Worm (Caenorhabditis elegans) whole organism, L4 larva: ENCODE data around the gene B0024.13.
A peak's percentile ranks its signal among the peaks of the same experiment; 100 is the strongest.

ENCODE experiments used
- F49E8.2 ChIP-seq: sonication (generic microtip); optimal IDR thresholded peaks from 2 replicates; lab custom pipeline; 2016; ENCODE audit warnings: missing compliant biosample characterization, mild to moderate bottlenecking, missing genetic modification characterization, borderline replicate concordance
- ZK546.5 ChIP-seq, 2 experiments: sonication (generic microtip); optimal IDR thresholded peaks; 2 replicates each; lab custom pipeline; 2017; ENCODE audit warnings: missing biosample characterization in 2 of 2, missing genetic modification characterization in 2 of 2
- ceh-44 ChIP-seq: fragments of 200-800 bp; sonication (Bioruptor generic); IDR thresholded peaks from 2 replicates; pipeline ENCODE4 v1.3.6; 2022; ENCODE audit warnings: missing genetic modification reagents, missing genetic modification characterization, missing compliant biosample characterization
- egl-27 ChIP-seq: sonication (generic microtip); optimal IDR thresholded peaks from 3 replicates; lab custom pipeline; 2017; ENCODE audit warnings: missing biosample characterization, missing genetic modification reagents, missing genetic modification characterization
- hlh-11 ChIP-seq: fragments of 200-800 bp; sonication (Bioruptor generic); optimal IDR thresholded peaks from 2 replicates; lab custom pipeline; 2018; ENCODE audit warnings: mild to moderate bottlenecking, missing genetic modification characterization, missing compliant biosample characterization
- lin-13 ChIP-seq: fragments of 150-350 bp; optimal IDR thresholded peaks from 2 replicates; lab custom pipeline; 2014; ENCODE audit warnings: missing biosample characterization, missing genetic modification reagents, missing genetic modification characterization
- lin-39 ChIP-seq: fragments of 150-350 bp; optimal IDR thresholded peaks from 2 replicates; lab custom pipeline; 2014; ENCODE audit warnings: missing biosample characterization, missing genetic modification reagents, missing genetic modification characterization
- madf-9 ChIP-seq: fragments of 200-800 bp; sonication (Bioruptor generic); conservative IDR thresholded peaks from 2 replicates; pipeline ENCODE4 v1.3.6; 2022; ENCODE audit warnings: missing genetic modification reagents, missing genetic modification characterization, missing compliant biosample characterization
- mep-1 ChIP-seq: fragments of 150-350 bp; sonication (generic microtip); optimal IDR thresholded peaks from 3 replicates; lab custom pipeline; 2014; ENCODE audit warnings: missing biosample characterization, missing genetic modification characterization
- rbr-2 ChIP-seq: sonication (generic microtip); optimal IDR thresholded peaks from 2 replicates; lab custom pipeline; 2016; ENCODE audit warnings: missing genotype, missing genetic modification characterization, missing compliant biosample characterization
- unc-62 ChIP-seq, 3 experiments: fragments of 150-350 bp in 1 of 3; sonication (generic microtip); optimal IDR thresholded peaks in 2 of 3; peaks in 1 of 3; 1 replicate in 1 of 3; 2 replicates in 2 of 3; lab custom pipeline; 2014 to 2017; ENCODE audit warnings: missing biosample characterization in 3 of 3, missing genetic modification characterization in 3 of 3, missing genetic modification reagents in 3 of 3, missing genotype in 1 of 3

DNA sequence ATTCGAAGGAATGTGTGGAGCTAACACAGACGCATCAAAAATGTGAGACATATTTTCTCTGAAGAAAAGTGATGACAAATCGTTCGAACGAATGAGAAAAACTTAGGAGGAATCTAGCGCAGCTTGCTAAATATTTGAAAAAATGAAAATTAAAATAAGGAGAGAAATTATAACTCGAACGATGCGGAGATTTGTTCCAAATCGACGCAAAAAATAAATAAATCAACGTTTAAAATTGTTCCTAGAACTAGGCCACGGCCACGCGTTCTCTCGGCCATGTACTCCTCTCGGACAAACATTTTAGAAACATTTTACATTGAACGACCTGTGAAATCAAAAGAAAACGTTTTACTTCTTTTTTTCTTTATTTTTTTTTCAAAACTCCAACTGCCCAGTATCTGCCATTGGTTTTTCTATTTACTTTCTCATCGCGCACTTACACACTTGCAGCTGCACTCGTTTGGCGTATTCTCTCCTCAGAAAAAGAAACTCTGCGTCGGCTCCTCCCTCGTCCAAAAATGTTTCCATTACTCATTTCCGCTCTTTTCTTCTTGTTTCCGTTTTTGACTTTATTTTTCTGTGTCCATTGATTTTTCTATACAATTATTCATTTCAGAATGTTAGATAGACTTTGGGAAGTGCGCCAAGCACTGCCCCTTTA lies at the start of gene B0024.13, which contains the start of gene gna-1:
- TF ChIP-seq lin-13 (GFP tag; lab: Kevin White, UChicago) (no peak), ZK546.5 (tag; optimal IDR thresholded peaks at IDR 0.05; lab: Kevin White, UChicago) (no peak), mep-1 (tag; lab: Kevin White, UChicago) (no peak), egl-27 (tag; lab: Kevin White, UChicago) (no peak), hlh-11 (tag; lab: Kevin White, UChicago) (no peak), unc-62 (GFP tag; optimal IDR thresholded peaks at IDR 0.05 in 1 of 2; lab: Kevin White, UChicago) (no peak), unc-62 (tag; optimal IDR thresholded peaks at IDR 0.05; lab: Kevin White, UChicago) (no peak), lin-39 (tag; lab: Kevin White, UChicago) (no peak), ceh-44 (GFP tag; lab: Robert Waterston, UW) (0 out of 2 replicates have a peak, but pooled peaks have one; percentile 45), madf-9 (GFP tag; lab: Robert Waterston, UW) (no peak), rbr-2 (tag; lab: Kevin White, UChicago) (peak; percentile 36), F49E8.2 (tag; lab: Kevin White, UChicago) (no peak)
